Worm (Caenorhabditis elegans): Measurements from ENCODE around the gene R05D8.9.

DNA sequence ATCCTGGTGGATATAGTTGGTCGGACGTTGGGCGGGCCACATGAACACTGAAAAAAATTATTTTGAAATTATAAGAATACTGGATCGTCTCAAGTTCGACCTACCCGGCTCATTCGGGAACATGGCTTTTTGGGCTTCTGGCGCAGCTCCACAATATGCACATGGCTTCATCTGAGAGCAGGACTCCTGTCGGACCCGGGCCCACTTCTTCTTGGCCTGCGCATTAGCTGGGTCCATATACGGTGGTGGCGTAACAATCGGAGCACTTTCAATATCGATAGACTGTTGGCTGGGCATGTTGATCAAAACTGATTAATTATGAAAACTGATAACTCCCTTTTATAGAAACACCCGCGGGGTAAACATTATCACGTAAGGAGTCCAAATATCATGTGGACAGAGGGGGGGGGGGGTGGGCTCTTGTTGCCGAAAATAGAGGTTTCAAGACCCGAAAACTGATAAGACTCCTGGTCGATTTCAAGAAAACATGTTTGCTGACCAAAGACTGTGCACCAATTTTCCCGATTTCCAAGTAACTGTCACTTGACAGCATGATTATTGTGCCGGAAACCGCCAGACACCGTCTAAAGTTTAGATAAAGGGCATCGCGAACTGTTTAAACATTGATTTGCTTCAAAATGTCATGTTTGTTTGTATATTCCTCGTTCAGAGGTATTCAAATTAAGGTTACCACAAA is 36.4 kb downstream of the R05D8.9 start, which contains the start of gene dod-3:
- no peak for TF ChIP-seq lin-54 (GFP tag; optimal IDR thresholded peaks at IDR 0.05)
- peak; percentile 19 for TF ChIP-seq attf-5 (GFP tag; optimal IDR thresholded peaks at IDR 0.05)
- TF ChIP-seq pha-4 (tag; optimal IDR thresholded peaks at IDR 0.05): no peak
- TF ChIP-seq unc-130 (GFP tag; optimal IDR thresholded peaks at IDR 0.05): no peak

All from whole organism, young adult.